Fruit fly (Drosophila melanogaster) whole organism, embryonic: ENCODE data around the gene Fer2.

Experiments
- B-H2 ChIP-seq: fragments of 200-800 bp; sonication (Bioruptor generic); optimal IDR thresholded peaks from 2 replicates; lab custom pipeline; 2018; ENCODE audit warnings: missing biosample characterization, mild to moderate bottlenecking, missing genetic modification characterization
- C15 ChIP-seq: fragments of 200-800 bp; sonication (Bioruptor generic); IDR thresholded peaks from 3 replicates; pipeline ENCODE4 v1.3.6; 2022; ENCODE audit warnings: missing biosample characterization, missing genetic modification characterization
- CG11504 ChIP-seq: fragments of 200-800 bp; sonication (Bioruptor generic); optimal IDR thresholded peaks from 3 replicates; lab custom pipeline; 2019; ENCODE audit warnings: missing biosample characterization, mild to moderate bottlenecking, missing genetic modification characterization, moderate library complexity
- CG12942 ChIP-seq: fragments of 200-800 bp; sonication (Bioruptor generic); optimal IDR thresholded peaks from 3 replicates; lab custom pipeline; 2016; ENCODE audit warnings: missing biosample characterization, missing genetic modification characterization
- CG14050 ChIP-seq: fragments of 200-800 bp; sonication (Bioruptor generic); IDR thresholded peaks from 3 replicates; pipeline ENCODE4 v1.3.6; 2022; ENCODE audit warnings: missing biosample characterization, missing genetic modification characterization
- CG18476 ChIP-seq: fragments of 200-800 bp; sonication (Bioruptor generic); optimal IDR thresholded peaks from 2 replicates; lab custom pipeline; 2016; ENCODE audit warnings: missing biosample characterization, mild to moderate bottlenecking, missing genetic modification characterization
- CG2678 ChIP-seq: fragments of 200-800 bp; sonication (Bioruptor generic); optimal IDR thresholded peaks from 3 replicates; lab custom pipeline; 2019; ENCODE audit warnings: missing biosample characterization, mild to moderate bottlenecking, missing genetic modification characterization, moderate library complexity
- CG2712 ChIP-seq: fragments of 200-800 bp; optimal IDR thresholded peaks from 3 replicates; lab custom pipeline; 2019; ENCODE audit warnings: missing biosample characterization, mild to moderate bottlenecking, missing genetic modification characterization, moderate library complexity
- CG32767 ChIP-seq: fragments of 200-800 bp; sonication (Bioruptor generic); IDR thresholded peaks from 2 replicates; pipeline ENCODE4 v1.3.6; 2022; ENCODE audit warnings: missing biosample characterization, missing genetic modification characterization
- CG34224 ChIP-seq: fragments of 200-800 bp; sonication (Bioruptor generic); IDR thresholded peaks from 3 replicates; pipeline ENCODE4 v1.3.6; 2022; ENCODE audit warnings: missing biosample characterization, missing genetic modification characterization; ENCODE audit not compliant: partially characterized antibody
- CG7556 ChIP-seq: fragments of 200-800 bp; sonication (Bioruptor generic); optimal IDR thresholded peaks from 2 replicates; lab custom pipeline; 2017; ENCODE audit warnings: missing biosample characterization, mild to moderate bottlenecking, missing genetic modification characterization
- CG8388 ChIP-seq: fragments of 200-800 bp; sonication (Bioruptor generic); optimal IDR thresholded peaks from 2 replicates; lab custom pipeline; 2019; ENCODE audit warnings: missing biosample characterization, mild to moderate bottlenecking, missing genetic modification characterization, moderate library complexity
- CG9797 ChIP-seq: fragments of 200-800 bp; sonication (Bioruptor generic); optimal IDR thresholded peaks from 3 replicates; lab custom pipeline; 2018; ENCODE audit warnings: missing biosample characterization, mild to moderate bottlenecking, missing genetic modification characterization
- CG9876 ChIP-seq: fragments of 200-800 bp; sonication (Bioruptor generic); optimal IDR thresholded peaks from 2 replicates; lab custom pipeline; 2016; ENCODE audit warnings: missing biosample characterization, missing genetic modification characterization
- D19A ChIP-seq: fragments of 200-800 bp; optimal IDR thresholded peaks from 3 replicates; lab custom pipeline; 2019; ENCODE audit warnings: missing biosample characterization, mild to moderate bottlenecking, missing genetic modification characterization, moderate library complexity
- Deaf1 ChIP-seq: fragments of 200-800 bp; optimal IDR thresholded peaks from 3 replicates; lab custom pipeline; 2019; ENCODE audit warnings: missing biosample characterization, mild to moderate bottlenecking, missing genetic modification characterization, moderate library complexity
- Dref ChIP-seq: fragments of 200-800 bp; sonication (Bioruptor generic); IDR thresholded peaks from 2 replicates; pipeline ENCODE4 v1.3.6; 2022; ENCODE audit warnings: missing biosample characterization, missing genetic modification characterization
- Drgx ChIP-seq: fragments of 200-800 bp; sonication (Bioruptor generic); IDR thresholded peaks from 2 replicates; pipeline ENCODE4 v1.3.6; 2022; ENCODE audit warnings: missing biosample characterization, missing genetic modification characterization
- Elba2 ChIP-seq: fragments of 200-800 bp; sonication (Bioruptor generic); optimal IDR thresholded peaks from 3 replicates; lab custom pipeline; 2016; ENCODE audit warnings: missing biosample characterization, missing genetic modification characterization
- Ets65A ChIP-seq: fragments of 200-800 bp; sonication (Bioruptor generic); peaks from one replicate; lab custom pipeline; 2016; ENCODE audit warnings: missing biosample characterization, missing genetic modification characterization
- Fer2 ChIP-seq: fragments of 200-800 bp; sonication (Bioruptor generic); optimal IDR thresholded peaks from 2 replicates; lab custom pipeline; 2018; ENCODE audit warnings: missing biosample characterization, mild to moderate bottlenecking, missing genetic modification characterization, moderate library complexity
- Gsc ChIP-seq: fragments of 200-800 bp; sonication (Bioruptor generic); IDR thresholded peaks from 2 replicates; pipeline ENCODE4 v1.3.6; 2022; ENCODE audit warnings: missing biosample characterization, missing genetic modification characterization
- HLH3B ChIP-seq: fragments of 200-800 bp; sonication (Bioruptor generic); IDR thresholded peaks from 2 replicates; pipeline ENCODE4 v1.3.6; 2022; ENCODE audit warnings: missing biosample characterization, missing genetic modification characterization
- Hey ChIP-seq: fragments of 200-800 bp; sonication (Bioruptor generic); optimal IDR thresholded peaks from 3 replicates; lab custom pipeline; 2018; ENCODE audit warnings: missing biosample characterization, mild to moderate bottlenecking, missing genetic modification characterization
- Jarid2 ChIP-seq: fragments of 200-800 bp; sonication (Bioruptor generic); optimal IDR thresholded peaks from 3 replicates; lab custom pipeline; 2017; ENCODE audit warnings: mild to moderate bottlenecking, missing biosample characterization, missing genetic modification reagents, missing genetic modification characterization
- Lpt ChIP-seq: fragments of >200 bp; optimal IDR thresholded peaks from 2 replicates; lab custom pipeline; 2018; ENCODE audit warnings: missing biosample characterization, missing genetic modification characterization
- Med ChIP-seq: fragments of 200-800 bp; sonication (Bioruptor generic); peaks from one replicate; lab custom pipeline; 2016; ENCODE audit warnings: missing biosample characterization, missing genetic modification characterization, mild to moderate bottlenecking, inconsistent platforms, moderate library complexity
- Mes4 ChIP-seq: fragments of 200-800 bp; sonication (Bioruptor generic); optimal IDR thresholded peaks from 2 replicates; lab custom pipeline; 2016; ENCODE audit warnings: missing biosample characterization, missing genetic modification characterization
- TFAM ChIP-seq: fragments of 200-800 bp; sonication (Bioruptor generic); optimal IDR thresholded peaks from 2 replicates; lab custom pipeline; 2017; ENCODE audit warnings: missing biosample characterization, missing genetic modification characterization, inconsistent platforms
- abd-A ChIP-seq: fragments of 200-800 bp; sonication (Bioruptor generic); optimal IDR thresholded peaks from 3 replicates; lab custom pipeline; 2019; ENCODE audit warnings: missing biosample characterization, mild to moderate bottlenecking, missing genetic modification characterization, moderate library complexity
- aop ChIP-seq: fragments of 200-800 bp; sonication (Bioruptor generic); IDR thresholded peaks from 2 replicates; pipeline ENCODE4 v1.3.6; 2022; ENCODE audit warnings: missing biosample characterization, missing genetic modification characterization
- az2 ChIP-seq: fragments of 200-800 bp; sonication (Bioruptor generic); optimal IDR thresholded peaks from 3 replicates; lab custom pipeline; 2016; ENCODE audit warnings: missing biosample characterization, missing genetic modification characterization
- chinmo ChIP-seq: fragments of 200-800 bp; sonication (Bioruptor generic); IDR thresholded peaks from 4 replicates; pipeline ENCODE4 v1.3.6; 2022; ENCODE audit warnings: missing biosample characterization, missing genetic modification characterization; ENCODE audit not compliant: partially characterized antibody
- danr ChIP-seq: fragments of 200-800 bp; sonication (Bioruptor generic); IDR thresholded peaks from 2 replicates; pipeline ENCODE4 v1.3.6; 2022; ENCODE audit warnings: missing biosample characterization, missing genetic modification characterization
- exex ChIP-seq: fragments of 200-800 bp; sonication (Bioruptor generic); optimal IDR thresholded peaks from 4 replicates; lab custom pipeline; 2018; ENCODE audit warnings: missing biosample characterization, mild to moderate bottlenecking, missing genetic modification characterization, moderate library complexity
- gem ChIP-seq: fragments of 200-800 bp; sonication (Bioruptor generic); optimal IDR thresholded peaks from 2 replicates; lab custom pipeline; 2019; ENCODE audit warnings: missing biosample characterization, mild to moderate bottlenecking, missing genetic modification characterization, moderate library complexity
- gsb-n ChIP-seq: fragments of 200-800 bp; sonication (Bioruptor generic); optimal IDR thresholded peaks from 3 replicates; lab custom pipeline; 2018; ENCODE audit warnings: missing biosample characterization, mild to moderate bottlenecking, missing genetic modification characterization
- gt ChIP-seq: fragments of 200-800 bp; sonication (Bioruptor generic); IDR thresholded peaks from 2 replicates; pipeline ENCODE4 v1.3.6; 2022; ENCODE audit warnings: missing biosample characterization, missing genetic modification characterization
- lbe ChIP-seq: fragments of 200-800 bp; sonication (Bioruptor generic); optimal IDR thresholded peaks from 2 replicates; lab custom pipeline; 2016; ENCODE audit warnings: missing biosample characterization, mild to moderate bottlenecking, missing genetic modification characterization
- nerfin-1 ChIP-seq: fragments of 200-800 bp; sonication (Bioruptor generic); optimal IDR thresholded peaks from 3 replicates; lab custom pipeline; 2019; ENCODE audit warnings: missing biosample characterization, mild to moderate bottlenecking, missing genetic modification characterization, moderate library complexity
- nom ChIP-seq: fragments of 200-800 bp; sonication (Bioruptor generic); optimal IDR thresholded peaks from 2 replicates; lab custom pipeline; 2017; ENCODE audit warnings: missing biosample characterization, missing genetic modification characterization, mild to moderate bottlenecking, moderate library complexity, missing genetic modification reagents
- oc ChIP-seq: fragments of 200-800 bp; sonication (Bioruptor generic); optimal IDR thresholded peaks from 2 replicates; lab custom pipeline; 2018; ENCODE audit warnings: missing biosample characterization, mild to moderate bottlenecking, missing genetic modification characterization, moderate library complexity
- onecut ChIP-seq: fragments of 200-800 bp; sonication (Bioruptor generic); IDR thresholded peaks from 2 replicates; pipeline ENCODE4 v1.3.6; 2022; ENCODE audit warnings: missing biosample characterization, missing genetic modification characterization
- phol ChIP-seq: fragments of 200-800 bp; sonication (Bioruptor generic); optimal IDR thresholded peaks from 3 replicates; lab custom pipeline; 2018; ENCODE audit warnings: missing biosample characterization, mild to moderate bottlenecking, missing genetic modification characterization, moderate library complexity
- slbo ChIP-seq: fragments of 200-800 bp; sonication (Bioruptor generic); IDR thresholded peaks from 2 replicates; pipeline ENCODE4 v1.3.6; 2022; ENCODE audit warnings: missing biosample characterization, missing genetic modification characterization
- toy ChIP-seq: fragments of 200-800 bp; sonication (Bioruptor generic); IDR thresholded peaks from 2 replicates; pipeline ENCODE4 v1.3.6; 2022; ENCODE audit warnings: missing biosample characterization, missing genetic modification characterization
- vnd ChIP-seq: fragments of 200-800 bp; sonication (Bioruptor generic); IDR thresholded peaks from 3 replicates; pipeline ENCODE4 v1.3.6; 2022; ENCODE audit warnings: missing biosample characterization, missing genetic modification characterization; ENCODE audit not compliant: partially characterized antibody

Fer2 gene

DNA sequence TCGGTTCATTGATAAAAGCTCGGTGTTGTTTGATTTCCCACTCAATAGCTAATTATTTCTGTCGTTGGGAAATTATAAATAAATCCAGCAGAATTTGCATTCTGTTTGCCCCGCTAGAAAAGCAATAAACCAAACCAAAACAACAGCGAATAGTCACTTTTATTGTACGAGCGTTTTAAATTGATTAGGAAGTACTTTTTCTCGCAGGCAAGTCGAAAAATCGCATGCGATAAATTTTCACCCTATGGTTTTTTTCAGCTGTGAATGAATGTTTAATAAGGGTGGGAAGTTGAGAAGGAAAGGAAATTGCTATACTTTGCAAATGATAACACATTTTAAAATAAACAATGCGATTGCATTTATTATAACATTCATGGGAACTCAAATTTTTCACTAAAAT lies 4.9 kb upstream of the Fer2 start:
- peak; percentile 49 for TF ChIP-seq nerfin-1
- no peak for TF ChIP-seq aop (GFP tag; lab: Robert Waterston, UW)

DNA sequence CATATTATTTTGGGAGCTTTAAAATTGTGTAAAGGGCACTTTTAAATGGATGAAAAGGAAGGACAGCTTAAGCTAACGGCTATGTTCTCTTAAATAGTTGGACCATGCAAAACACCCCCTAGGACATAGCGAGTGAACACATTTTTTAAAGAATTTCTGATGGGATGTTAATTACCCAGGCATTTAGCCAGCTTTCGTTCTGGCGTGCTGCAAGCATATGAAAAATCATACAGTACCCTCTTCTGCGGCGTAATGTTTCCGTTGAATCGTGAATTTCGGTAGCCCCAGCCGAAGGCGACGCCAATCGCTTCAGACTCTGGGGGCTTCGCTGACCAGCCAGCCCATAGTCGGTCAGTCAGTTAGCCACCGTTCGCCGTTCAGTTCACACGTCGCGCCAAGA lies 3.6 kb upstream of the Fer2 start, which contains the start of gene CG6006:
CG6006 (plus strand) TSS at position 301 of the 400 bp plus-strand sequence.
- TF ChIP-seq C15 (GFP tag; lab: Robert Waterston, UW) (no peak), CG11504 (tag; lab: Kevin White, UChicago) (no peak), abd-A (no peak), CG2712 (tag; lab: Kevin White, UChicago) (no peak), Med (GFP tag; lab: Kevin White, UChicago) (peak; percentile 28), Deaf1 (tag; lab: Kevin White, UChicago) (peak; percentile 42)

DNA sequence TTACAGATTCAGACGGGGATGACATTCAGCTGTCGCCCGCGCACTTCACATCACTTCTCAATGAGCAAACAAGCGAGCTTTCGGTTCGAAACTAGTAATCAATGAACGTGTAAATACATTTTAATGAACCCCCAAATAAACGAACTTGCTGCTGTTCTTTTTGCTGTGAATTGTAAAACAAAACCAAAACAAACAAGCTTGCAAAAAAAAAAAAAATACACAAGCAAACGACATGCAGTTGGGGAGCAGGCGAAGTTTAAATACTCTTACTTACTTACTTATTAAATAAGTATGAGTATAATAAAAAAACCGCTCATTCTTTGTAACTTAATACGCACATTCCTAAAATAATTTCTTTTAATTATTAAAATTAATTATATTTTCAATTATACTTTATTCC lies 3.2 kb upstream of the Fer2 start:
- TF ChIP-seq CG2678 (tag; lab: Kevin White, UChicago): peak; percentile 2
- TF ChIP-seq CG18476: no peak
- no peak for TF ChIP-seq Gsc (GFP tag; lab: Robert Waterston, UW)
- no peak for TF ChIP-seq CG32767 (GFP tag; lab: Robert Waterston, UW)
- no peak for TF ChIP-seq onecut (GFP tag; lab: Robert Waterston, UW)
- peak; percentile 57 for TF ChIP-seq Drgx (GFP tag; lab: Robert Waterston, UW)
- TF ChIP-seq CG8388 (GFP tag; lab: Kevin White, UChicago): no peak
- TF ChIP-seq Mes4 (GFP tag; lab: Kevin White, UChicago): no peak
- no peak for TF ChIP-seq CG9797 (GFP tag; lab: Kevin White, UChicago)
- TF ChIP-seq phol: no peak
- no peak for TF ChIP-seq danr
- TF ChIP-seq chinmo: no peak
- TF ChIP-seq gem (tag; lab: Kevin White, UChicago): peak; percentile 13
- TF ChIP-seq CG7556 (GFP tag; lab: Kevin White, UChicago): no peak
- no peak for TF ChIP-seq HLH3B (GFP tag; lab: Robert Waterston, UW)
- TF ChIP-seq gt (GFP tag; lab: Robert Waterston, UW): no peak
- peak; percentile 24 for TF ChIP-seq nom (GFP tag; lab: Kevin White, UChicago)
- TF ChIP-seq exex (tag; lab: Kevin White, UChicago): no peak
- peak; percentile 44 for TF ChIP-seq lbe
- TF ChIP-seq Elba2 (GFP tag; lab: Kevin White, UChicago): no peak
- TF ChIP-seq D19A (tag; lab: Kevin White, UChicago): peak; percentile 58
- TF ChIP-seq Lpt: no peak

DNA sequence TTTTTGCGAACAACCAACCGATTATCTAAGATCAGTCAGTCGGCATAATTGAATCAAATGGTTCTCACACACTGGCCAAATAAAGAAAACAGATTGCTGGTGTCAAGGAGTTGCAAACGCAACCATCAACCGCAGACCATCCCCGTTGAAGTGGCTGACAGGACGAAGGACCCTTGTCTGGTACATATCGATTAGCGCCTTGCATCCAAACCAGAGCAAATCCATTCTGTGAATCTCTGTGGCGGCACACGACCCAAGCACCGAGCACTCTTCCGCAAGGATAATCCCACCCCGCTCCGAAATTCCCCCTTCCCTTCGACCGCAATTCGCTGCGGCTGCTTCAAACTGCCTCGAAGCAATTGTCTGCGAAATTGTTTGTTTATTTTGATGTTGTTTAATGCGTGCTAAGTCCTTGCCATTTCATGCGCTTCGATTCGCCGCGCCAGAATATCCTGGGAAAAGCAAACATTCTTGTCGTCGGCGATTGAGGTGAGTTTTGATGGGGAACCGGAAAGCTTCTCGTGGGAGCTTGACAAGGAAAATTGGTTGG lies 2.3 kb upstream of the Fer2 start:
- TF ChIP-seq toy (GFP tag; lab: Robert Waterston, UW): 0 out of 2 replicates have a peak, but pooled peaks have one; percentile 29
- 0 out of 2 replicates have a peak, but pooled peaks have one; percentile 3 for TF ChIP-seq slbo (GFP tag; lab: Robert Waterston, UW)
- peak; percentile 77 for TF ChIP-seq Fer2
- peak; percentile 18 for TF ChIP-seq oc (tag; lab: Kevin White, UChicago)
- TF ChIP-seq vnd (GFP tag; lab: Robert Waterston, UW): 0 out of 3 replicates have a peak, but pooled peaks have one; percentile 27
- no peak for TF ChIP-seq Jarid2 (GFP tag; lab: Kevin White, UChicago)
- peak; percentile 74 for TF ChIP-seq gsb-n (tag; lab: Kevin White, UChicago)
- TF ChIP-seq CG34224 (GFP tag; lab: Robert Waterston, UW): no peak
- TF ChIP-seq CG12942 (GFP tag; lab: Kevin White, UChicago): no peak
- peak; percentile 51 for TF ChIP-seq abd-A
- TF ChIP-seq CG9876: no peak
- TF ChIP-seq Dref: 0 out of 2 replicates have a peak, but pooled peaks have one; percentile 22
- no peak for TF ChIP-seq TFAM
- peak; percentile 34 for TF ChIP-seq Hey (tag; lab: Kevin White, UChicago)
- TF ChIP-seq CG14050 (GFP tag; lab: Robert Waterston, UW): no peak
- TF ChIP-seq B-H2 (GFP tag; lab: Kevin White, UChicago): no peak
- no peak for TF ChIP-seq az2
- TF ChIP-seq Ets65A: no peak
- peak; percentile 65 for TF ChIP-seq onecut (GFP tag; lab: Robert Waterston, UW)
